Worm (Caenorhabditis elegans): ENCODE results near the gene idpp-13.

DNA sequence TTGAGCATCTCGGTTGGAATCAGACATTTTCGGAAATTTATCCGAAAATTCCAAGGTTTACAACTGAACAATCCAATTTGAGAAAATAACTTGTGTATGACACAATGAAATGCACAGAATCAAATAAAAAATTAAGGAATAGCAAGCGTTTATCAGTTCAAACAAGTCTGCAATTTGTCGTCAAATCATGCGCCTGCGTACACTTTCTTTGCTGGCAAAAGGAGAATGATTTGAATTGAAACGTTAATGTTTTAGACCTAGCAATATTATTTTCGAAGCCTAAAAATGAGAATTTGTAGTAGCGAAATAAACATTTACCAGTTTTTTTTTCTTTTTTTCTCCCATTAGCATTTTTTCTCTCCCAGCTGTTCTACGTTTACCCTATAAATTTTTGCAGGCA lies 33.7 kb upstream of the idpp-13 start, which contains the start of the genes fbxa-67 and fbxa-11:
- no peak for TF ChIP-seq aly-1 (tag; optimal IDR thresholded peaks at IDR 0.05)
- no peak for TF ChIP-seq sea-1 (GFP tag; conservative IDR thresholded peaks at IDR 0.05)
- no peak for TF ChIP-seq flt-1 (GFP tag; IDR thresholded peaks at IDR 0.05)
